Worm (Caenorhabditis elegans) whole organism, young adult: ENCODE data around the gene C25H3.10.

ENCODE experiments used
- B0035.1 ChIP-seq: sonication (generic microtip); optimal IDR thresholded peaks from 2 replicates; lab custom pipeline; 2016; ENCODE audit warnings: missing genetic modification characterization, mild to moderate bottlenecking, missing compliant biosample characterization, missing genotype, missing genetic modification reagents
- F33H1.4 ChIP-seq: fragments of 200-800 bp; sonication (Bioruptor generic); IDR thresholded peaks from 2 replicates; pipeline ENCODE4 v1.3.6; 2022; ENCODE audit warnings: missing genetic modification reagents, missing genetic modification characterization, missing compliant biosample characterization
- F39B2.1 ChIP-seq: fragments of 200-800 bp; sonication (Bioruptor generic); IDR thresholded peaks from 2 replicates; pipeline ENCODE4 v1.3.6; 2022; ENCODE audit warnings: missing genetic modification reagents, missing genetic modification characterization, missing compliant biosample characterization
- F49E8.2 ChIP-seq: sonication (generic microtip); optimal IDR thresholded peaks from 3 replicates; lab custom pipeline; 2017; ENCODE audit warnings: missing genetic modification characterization, mild to moderate bottlenecking, missing compliant biosample characterization, antibody characterized with exemption, moderate library complexity; ENCODE audit not compliant: insufficient read depth
- K11D2.4 ChIP-seq: fragments of 200-800 bp; sonication (Bioruptor generic); IDR thresholded peaks from 2 replicates; pipeline ENCODE4 v1.3.6; 2022; ENCODE audit warnings: missing genetic modification reagents, missing genetic modification characterization, missing compliant biosample characterization
- Y53G8AR.9 ChIP-seq: fragments of 200-800 bp; sonication (Bioruptor generic); conservative IDR thresholded peaks from 2 replicates; pipeline ENCODE4 v1.3.6; 2022; ENCODE audit warnings: missing genetic modification reagents, missing genetic modification characterization, missing compliant biosample characterization
- Y67H2A.10 ChIP-seq: fragments of 200-800 bp; sonication (Bioruptor generic); conservative IDR thresholded peaks from 2 replicates; pipeline ENCODE4 v1.3.6; 2022; ENCODE audit warnings: missing genetic modification reagents, missing genetic modification characterization, missing compliant biosample characterization
- ama-1 ChIP-seq, 3 experiments: fragments of 150-350 bp in 1 of 3; sonication (generic microtip) in 2 of 3; optimal IDR thresholded peaks; 2 replicates each; lab custom pipeline; 2014 to 2018; ENCODE audit warnings: missing biosample characterization in 2 of 3, missing genetic modification characterization in 2 of 3, missing genetic modification reagents in 2 of 3
- aptf-2 ChIP-seq: fragments of 200-800 bp; sonication (Bioruptor generic); conservative IDR thresholded peaks from 2 replicates; pipeline ENCODE4 v1.3.6; 2022; ENCODE audit warnings: missing genetic modification reagents, missing genetic modification characterization, missing compliant biosample characterization
- cebp-1 ChIP-seq, 2 experiments: fragments of 200-800 bp in 1 of 2; sonication (Bioruptor generic) in 1 of 2; sonication (generic microtip) in 1 of 2; IDR thresholded peaks in 1 of 2; optimal IDR thresholded peaks in 1 of 2; 2 replicates each; pipeline versions ENCODE4 v1.3.6 to Lab custom; 2017 to 2022; ENCODE audit warnings: missing compliant biosample characterization in 2 of 2, missing genetic modification characterization in 2 of 2, mild to moderate bottlenecking in 1 of 2, missing genetic modification reagents in 1 of 2, moderate library complexity in 1 of 2
- ceh-100 ChIP-seq: fragments of 200-800 bp; sonication (Bioruptor generic); IDR thresholded peaks from 2 replicates; pipeline ENCODE4 v1.3.6; 2022; ENCODE audit warnings: missing genetic modification reagents, missing genetic modification characterization, missing compliant biosample characterization
- ceh-79 ChIP-seq: sonication (generic microtip); optimal IDR thresholded peaks from 2 replicates; lab custom pipeline; 2017; ENCODE audit warnings: mild to moderate bottlenecking, missing genetic modification characterization, missing compliant biosample characterization
- dpl-1 ChIP-seq: fragments of 150-350 bp; optimal IDR thresholded peaks from 2 replicates; lab custom pipeline; 2014; ENCODE audit warnings: missing biosample characterization, missing genetic modification reagents, missing genetic modification characterization
- efl-1 ChIP-seq: fragments of 150-350 bp; optimal IDR thresholded peaks from 2 replicates; lab custom pipeline; 2014; ENCODE audit warnings: missing biosample characterization, missing genetic modification reagents, missing genetic modification characterization
- egrh-3 ChIP-seq: fragments of 200-800 bp; sonication (Bioruptor generic); IDR thresholded peaks from 2 replicates; pipeline ENCODE4 v1.3.6; 2022; ENCODE audit warnings: missing genetic modification reagents, missing genetic modification characterization, missing compliant biosample characterization
- ekl-4 ChIP-seq: fragments of 200-800 bp; sonication (Bioruptor generic); IDR thresholded peaks from 2 replicates; pipeline ENCODE4 v1.3.6; 2022; ENCODE audit warnings: missing genetic modification reagents, missing genetic modification characterization, missing compliant biosample characterization
- gei-17 ChIP-seq: fragments of 200-800 bp; sonication (Bioruptor generic); optimal IDR thresholded peaks from 2 replicates; lab custom pipeline; 2018; ENCODE audit warnings: mild to moderate bottlenecking, missing genetic modification characterization, missing compliant biosample characterization
- hmg-20 ChIP-seq: fragments of 200-800 bp; sonication (Bioruptor generic); IDR thresholded peaks from 2 replicates; pipeline ENCODE4 v1.3.6; 2022; ENCODE audit warnings: missing genetic modification reagents, missing genetic modification characterization, missing compliant biosample characterization
- lin-54 ChIP-seq: fragments of 200-800 bp; sonication (Bioruptor generic); optimal IDR thresholded peaks from 2 replicates; lab custom pipeline; 2018; ENCODE audit warnings: mild to moderate bottlenecking, missing genetic modification characterization, missing compliant biosample characterization
- lsl-1 ChIP-seq: fragments of 200-800 bp; sonication (Bioruptor generic); optimal IDR thresholded peaks from 2 replicates; lab custom pipeline; 2018; ENCODE audit warnings: mild to moderate bottlenecking, missing genetic modification characterization, moderate library complexity, missing compliant biosample characterization
- madf-3 ChIP-seq: fragments of 200-800 bp; sonication (Bioruptor generic); IDR thresholded peaks from 2 replicates; pipeline ENCODE4 v1.3.6; 2022; ENCODE audit warnings: missing genetic modification reagents, missing genetic modification characterization, missing compliant biosample characterization
- madf-8 ChIP-seq: fragments of 200-800 bp; sonication (Bioruptor generic); conservative IDR thresholded peaks from 2 replicates; pipeline ENCODE4 v1.3.6; 2022; ENCODE audit warnings: missing genetic modification reagents, missing genetic modification characterization, missing compliant biosample characterization
- mcd-1 ChIP-seq: fragments of 200-800 bp; sonication (Bioruptor generic); IDR thresholded peaks from 2 replicates; pipeline ENCODE4 v1.3.6; 2022; ENCODE audit warnings: missing genetic modification reagents, missing genetic modification characterization, missing compliant biosample characterization
- nfya-2 ChIP-seq: fragments of 200-800 bp; sonication (Bioruptor generic); IDR thresholded peaks from 2 replicates; pipeline ENCODE4 v1.3.6; 2022; ENCODE audit warnings: missing genetic modification reagents, missing genetic modification characterization, missing compliant biosample characterization
- nfyb-1 ChIP-seq: fragments of 200-800 bp; sonication (Bioruptor generic); IDR thresholded peaks from 2 replicates; pipeline ENCODE4 v1.3.6; 2022; ENCODE audit warnings: missing genetic modification reagents, missing genetic modification characterization, missing compliant biosample characterization
- nhr-80 ChIP-seq: sonication (generic microtip); optimal IDR thresholded peaks from 2 replicates; lab custom pipeline; 2016; ENCODE audit warnings: missing genetic modification characterization, missing compliant biosample characterization
- pha-4 ChIP-seq: fragments of 150-350 bp; sonication (generic microtip); optimal IDR thresholded peaks from 2 replicates; lab custom pipeline; 2014; ENCODE audit warnings: missing biosample characterization, missing genetic modification reagents, missing genetic modification characterization
- rcor-1 ChIP-seq: fragments of 200-800 bp; sonication (Bioruptor generic); IDR thresholded peaks from 2 replicates; pipeline ENCODE4 v1.3.6; 2022; ENCODE audit warnings: missing genetic modification reagents, missing genetic modification characterization, missing compliant biosample characterization
- rec-8 ChIP-seq, 2 experiments: sonication (generic microtip); optimal IDR thresholded peaks; 2 replicates each; lab custom pipeline; 2016; ENCODE audit warnings: mild to moderate bottlenecking in 2 of 2, missing genetic modification characterization in 2 of 2, missing genetic modification reagents in 2 of 2, missing genotype in 2 of 2, missing biosample characterization in 1 of 2, missing compliant biosample characterization in 1 of 2, moderate library complexity in 1 of 2
- rpc-1 ChIP-seq, 2 experiments: fragments of 150-350 bp in 1 of 2; sonication (generic microtip) in 1 of 2; optimal IDR thresholded peaks; 2 replicates each; lab custom pipeline; 2014 to 2018; ENCODE audit warnings: missing biosample characterization in 1 of 2, missing genetic modification characterization in 1 of 2, missing genetic modification reagents in 1 of 2, missing genotype in 1 of 2
- sdz-38 ChIP-seq: sonication (generic microtip); optimal IDR thresholded peaks from 2 replicates; lab custom pipeline; 2016; ENCODE audit warnings: missing genotype, missing genetic modification characterization, missing compliant biosample characterization
- sea-2 ChIP-seq: fragments of 200-800 bp; sonication (Bioruptor generic); IDR thresholded peaks from 2 replicates; pipeline ENCODE4 v1.3.6; 2022; ENCODE audit warnings: missing genetic modification characterization, missing compliant biosample characterization
- snpc-1.3 ChIP-seq: sonication (generic microtip); optimal IDR thresholded peaks from 2 replicates; lab custom pipeline; 2017; ENCODE audit warnings: missing genetic modification characterization, mild to moderate bottlenecking, missing compliant biosample characterization, antibody characterized with exemption, moderate library complexity, missing genotype, missing genetic modification reagents; ENCODE audit not compliant: insufficient read depth
- sptf-2 ChIP-seq: fragments of 200-800 bp; sonication (Bioruptor generic); optimal IDR thresholded peaks from 2 replicates; lab custom pipeline; 2018; ENCODE audit warnings: mild to moderate bottlenecking, missing genetic modification characterization, missing compliant biosample characterization
- tbp1 ChIP-seq: fragments of 200-800 bp; sonication (Bioruptor generic); optimal IDR thresholded peaks from 2 replicates; lab custom pipeline; 2018; ENCODE audit warnings: mild to moderate bottlenecking, missing genetic modification characterization, missing compliant biosample characterization
- tbx-9 ChIP-seq: sonication (generic microtip); optimal IDR thresholded peaks from 2 replicates; lab custom pipeline; 2016; ENCODE audit warnings: borderline replicate concordance, missing genetic modification characterization, inconsistent platforms, missing compliant biosample characterization
- tlf-1 ChIP-seq: fragments of 200-800 bp; sonication (Bioruptor generic); optimal IDR thresholded peaks from 2 replicates; lab custom pipeline; 2018; ENCODE audit warnings: mild to moderate bottlenecking, missing genetic modification characterization, missing compliant biosample characterization
- unc-130 ChIP-seq: sonication (generic microtip); optimal IDR thresholded peaks from 2 replicates; lab custom pipeline; 2016; ENCODE audit warnings: missing genetic modification reagents, missing genetic modification characterization, missing compliant biosample characterization
- ztf-25 ChIP-seq: fragments of 200-800 bp; sonication (Bioruptor generic); IDR thresholded peaks from 2 replicates; pipeline ENCODE4 v1.3.6; 2022; ENCODE audit warnings: missing genetic modification reagents, missing genetic modification characterization, missing compliant biosample characterization
- ztf-26 ChIP-seq: sonication (generic microtip); optimal IDR thresholded peaks from 2 replicates; lab custom pipeline; 2017; ENCODE audit warnings: missing genetic modification characterization, missing compliant biosample characterization
- ztf-3 ChIP-seq: fragments of 200-800 bp; sonication (Bioruptor generic); optimal IDR thresholded peaks from 2 replicates; lab custom pipeline; 2018; ENCODE audit warnings: mild to moderate bottlenecking, missing genetic modification characterization, missing compliant biosample characterization

Gene C25H3.10

DNA sequence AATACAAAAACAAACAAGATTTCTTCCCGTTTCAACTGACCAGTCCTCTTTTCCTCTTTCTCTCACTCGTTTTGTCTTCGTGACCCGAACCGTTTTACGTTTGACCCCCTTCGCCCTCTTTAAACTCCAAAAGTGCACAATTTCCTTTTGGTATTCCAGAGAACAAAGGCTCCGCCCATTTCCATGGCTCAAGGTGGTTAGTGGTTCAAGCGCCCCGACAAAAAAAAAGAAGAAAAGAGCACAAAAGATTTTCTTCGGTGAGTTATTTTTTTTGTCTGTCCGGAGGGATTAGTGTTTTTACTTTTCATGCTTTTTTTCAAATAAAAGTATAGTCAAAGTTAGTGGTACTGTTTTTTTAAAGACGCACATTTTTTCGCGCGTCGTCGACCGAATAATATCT lies 8.8 kb upstream of the C25H3.10 start, which contains the start of gene osta-2:
TSS of gene osta-2 (plus strand) at position 160 of the 400 bp plus-strand sequence.
- no peak for TF ChIP-seq pha-4 (tag; lab: Kevin White, UChicago)
- TF ChIP-seq nfyb-1 (GFP tag; lab: Robert Waterston, UW): 0 out of 2 replicates have a peak, but pooled peaks have one; percentile 34

DNA sequence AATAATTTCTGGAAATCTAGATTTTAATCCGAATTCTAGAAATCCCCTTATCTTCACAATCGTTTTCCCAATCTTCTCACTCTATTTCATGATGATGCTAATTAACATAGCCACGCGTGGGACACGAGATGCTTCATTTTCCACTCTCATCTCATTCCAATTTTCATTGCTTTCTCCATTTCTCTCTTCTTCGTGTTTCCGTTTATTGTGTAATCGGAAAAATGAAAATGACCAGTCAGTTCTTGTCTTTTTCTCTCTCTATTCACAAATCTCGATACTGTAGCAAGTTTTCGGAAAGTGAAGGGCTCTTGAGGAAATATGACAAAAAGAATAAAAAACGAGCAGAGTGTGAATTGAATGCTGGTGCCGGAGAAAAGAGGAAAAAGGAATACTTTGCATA lies 5.7 kb upstream of the C25H3.10 start:
- TF ChIP-seq ztf-25 (GFP tag; lab: Robert Waterston, UW) (no peak), mcd-1 (GFP tag; lab: Robert Waterston, UW) (no peak), ztf-26 (no peak), tbx-9 (tag; lab: Kevin White, UChicago) (no peak), tlf-1 (GFP tag; lab: Kevin White, UChicago) (no peak), egrh-3 (GFP tag; lab: Robert Waterston, UW) (no peak), gei-17 (GFP tag; lab: Kevin White, UChicago) (no peak), B0035.1 (tag; lab: Kevin White, UChicago) (no peak), efl-1 (GFP tag; lab: Kevin White, UChicago) (no peak), ama-1 (optimal IDR thresholded peaks at IDR 0.05; lab: Kevin White, UChicago) (no peak), ama-1 (GFP tag; optimal IDR thresholded peaks at IDR 0.05; lab: Kevin White, UChicago) (no peak), tbp1 (no peak), K11D2.4 (GFP tag; lab: Robert Waterston, UW) (no peak), dpl-1 (GFP tag; lab: Kevin White, UChicago) (no peak), rcor-1 (no peak), nfya-2 (no peak), aptf-2 (GFP tag; lab: Robert Waterston, UW) (no peak), F49E8.2 (tag; lab: Kevin White, UChicago) (no peak), sdz-38 (tag; lab: Kevin White, UChicago) (no peak), lin-54 (GFP tag; lab: Kevin White, UChicago) (no peak)

DNA sequence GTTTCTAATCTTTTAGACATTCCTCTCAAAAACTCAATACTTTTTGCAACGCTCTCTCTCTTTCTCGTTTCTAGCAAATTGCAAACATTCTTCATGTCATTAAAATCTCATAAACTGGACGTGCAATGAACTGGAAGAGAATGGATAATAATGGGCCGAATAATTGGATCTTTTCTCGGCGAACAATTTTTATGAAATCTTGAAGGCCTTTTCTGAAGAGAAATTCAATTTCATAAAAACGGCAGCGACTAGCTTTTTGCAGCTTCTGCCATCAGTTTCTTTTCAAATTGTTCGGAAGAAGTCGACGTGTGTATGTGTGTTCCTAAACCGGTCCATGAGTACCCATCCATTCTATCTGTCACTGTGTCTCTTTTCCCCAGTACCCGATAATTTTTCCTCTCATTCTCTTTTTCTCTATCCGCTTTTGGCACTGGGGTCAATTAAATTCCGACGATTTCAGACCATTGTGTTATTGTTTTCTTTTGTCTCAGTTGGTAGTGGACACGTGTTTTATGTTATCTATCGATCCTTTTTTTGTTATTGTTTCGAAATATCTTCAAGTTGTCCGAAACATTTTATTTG lies 3.9 kb upstream of the C25H3.10 start:
- TF ChIP-seq cebp-1 (GFP tag; IDR thresholded peaks at IDR 0.05; lab: Robert Waterston, UW) (no peak), cebp-1 (tag; optimal IDR thresholded peaks at IDR 0.05; lab: Kevin White, UChicago) (peak; percentile 28), lin-54 (GFP tag; lab: Kevin White, UChicago) (no peak), sea-2 (GFP tag; lab: Robert Waterston, UW) (no peak), pha-4 (tag; lab: Kevin White, UChicago) (no peak), efl-1 (GFP tag; lab: Kevin White, UChicago) (no peak)

DNA sequence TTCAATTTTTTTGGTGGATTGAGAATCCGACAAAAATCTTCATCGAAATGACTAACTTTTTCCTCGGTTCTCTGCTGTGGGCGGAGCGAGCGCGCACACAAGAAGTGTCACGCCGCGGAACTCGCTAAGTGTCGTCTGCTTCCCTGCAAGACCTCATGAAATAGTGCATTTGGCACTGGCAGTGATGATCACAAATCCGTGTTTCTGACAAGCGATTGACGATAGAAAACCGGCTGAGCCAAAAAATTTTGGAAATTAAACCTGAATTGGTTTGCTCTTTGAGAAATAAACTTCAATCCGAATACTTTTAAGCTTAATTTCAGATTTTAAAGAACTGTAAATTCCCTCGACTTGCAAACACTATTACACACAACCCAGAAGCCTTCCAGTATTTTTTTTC lies 2.7 kb upstream of the C25H3.10 start:
- peak; percentile 3 for TF ChIP-seq nhr-80 (tag; lab: Kevin White, UChicago)
- peak; percentile 78 for TF ChIP-seq snpc-1.3 (tag; lab: Kevin White, UChicago)
- TF ChIP-seq ceh-100 (GFP tag; lab: Robert Waterston, UW): no peak
- peak; percentile 53 for TF ChIP-seq nfyb-1 (GFP tag; lab: Robert Waterston, UW)
- TF ChIP-seq Y67H2A.10 (GFP tag; lab: Robert Waterston, UW): no peak
- peak; percentile 34; the same call in 1 of the 2 replicates for TF ChIP-seq madf-8 (GFP tag; lab: Robert Waterston, UW)
- TF ChIP-seq unc-130 (GFP tag; lab: Kevin White, UChicago): no peak
- TF ChIP-seq tbp1: peak; percentile 78
- TF ChIP-seq hmg-20: peak; percentile 66
- TF ChIP-seq lsl-1 (GFP tag; lab: Kevin White, UChicago): peak; percentile 59
- TF ChIP-seq F39B2.1 (GFP tag; lab: Robert Waterston, UW): no peak
- no peak for TF ChIP-seq ceh-79
- peak; percentile 49; the same call in 1 of the 2 replicates for TF ChIP-seq F33H1.4 (GFP tag; lab: Robert Waterston, UW)
- TF ChIP-seq sptf-2 (GFP tag; lab: Kevin White, UChicago): no peak
- TF ChIP-seq madf-3 (GFP tag; lab: Robert Waterston, UW): 0 out of 2 replicates have a peak, but pooled peaks have one; percentile 13
- TF ChIP-seq ztf-3: no peak
- peak in 1 of 2 experiments; percentile 3 for TF ChIP-seq rec-8 (tag; optimal IDR thresholded peaks at IDR 0.05; lab: Kevin White, UChicago)
- TF ChIP-seq ekl-4 (GFP tag; lab: Robert Waterston, UW): peak; percentile 47; the same call in 1 of the 2 replicates
- TF ChIP-seq tlf-1 (GFP tag; lab: Kevin White, UChicago): no peak
- peak; percentile 72; the same call in 1 of the 2 replicates for TF ChIP-seq Y53G8AR.9 (GFP tag; lab: Robert Waterston, UW)
- no peak for TF ChIP-seq rpc-1 (optimal IDR thresholded peaks at IDR 0.05; lab: Kevin White, UChicago)
- peak; percentile 4 for TF ChIP-seq rpc-1 (tag; optimal IDR thresholded peaks at IDR 0.05; lab: Kevin White, UChicago)
